Worm (Caenorhabditis elegans): ENCODE measurements around the gene srh-33.

Gene srh-33

DNA sequence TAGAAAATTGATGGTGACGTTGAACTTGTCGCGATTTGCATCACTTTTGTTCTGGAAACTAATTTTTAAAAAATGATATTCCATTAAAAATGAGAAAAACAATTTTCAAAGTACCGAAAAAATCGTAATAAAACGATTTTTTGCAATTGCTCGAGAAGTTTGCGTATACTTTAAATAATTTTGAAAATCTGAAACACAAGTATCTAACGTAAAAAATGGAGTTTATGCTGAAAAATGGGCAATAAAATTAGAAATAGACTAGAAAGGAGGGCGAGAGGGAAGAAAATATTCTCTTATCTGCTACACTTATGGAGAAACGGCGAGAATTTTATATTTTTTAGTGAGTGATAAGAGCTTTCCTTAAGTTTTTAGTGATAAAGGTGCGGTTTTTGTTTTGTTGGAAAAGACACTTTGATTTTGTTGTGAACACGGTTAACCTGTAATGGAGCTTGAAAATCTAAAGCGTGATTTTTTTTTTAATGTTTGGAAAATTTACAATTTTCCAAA is 40.2 kb upstream of the srh-33 start, which contains the start of gene nhr-130:
Gene nhr-130, minus strand, starts transcription at position 51 of the 507 bp plus-strand sequence.
- TF ChIP-seq sma-9 (GFP tag; optimal IDR thresholded peaks at IDR 0.05) (peak; percentile 35), sma-9 (tag; optimal IDR thresholded peaks at IDR 0.05) (no peak), sem-4 (tag; optimal IDR thresholded peaks at IDR 0.05) (no peak), gmeb-1 (tag; optimal IDR thresholded peaks at IDR 0.05) (peak; percentile 23), fos-1 (tag; optimal IDR thresholded peaks at IDR 0.05) (peak; percentile 62), mdl-1 (tag; optimal IDR thresholded peaks at IDR 0.05) (no peak)

ce11 chrV:482860-483259 is 39.8 kb upstream of the srh-33 start:
- TF ChIP-seq nhr-12 (tag; optimal IDR thresholded peaks at IDR 0.05) (no peak), alr-1 (tag; optimal IDR thresholded peaks at IDR 0.05) (no peak), aly-2 (tag; optimal IDR thresholded peaks at IDR 0.05) (no peak), zag-1 (tag; optimal IDR thresholded peaks at IDR 0.05) (no peak), unc-62 (GFP tag; optimal IDR thresholded peaks at IDR 0.05) (no peak), nhr-129 (tag; optimal IDR thresholded peaks at IDR 0.05) (no peak), lsy-2 (tag; optimal IDR thresholded peaks at IDR 0.05) (no peak), sma-3 (GFP tag; optimal IDR thresholded peaks at IDR 0.05) (no peak), nhr-237 (tag; optimal IDR thresholded peaks at IDR 0.05) (no peak), nhr-77 (tag; optimal IDR thresholded peaks at IDR 0.05) (no peak), nhr-21 (tag; optimal IDR thresholded peaks at IDR 0.05) (no peak), nhr-25 (tag; optimal IDR thresholded peaks at IDR 0.05) (no peak), unc-55 (GFP tag; optimal IDR thresholded peaks at IDR 0.05) (no peak), crh-2 (tag; optimal IDR thresholded peaks at IDR 0.05) (no peak)

DNA sequence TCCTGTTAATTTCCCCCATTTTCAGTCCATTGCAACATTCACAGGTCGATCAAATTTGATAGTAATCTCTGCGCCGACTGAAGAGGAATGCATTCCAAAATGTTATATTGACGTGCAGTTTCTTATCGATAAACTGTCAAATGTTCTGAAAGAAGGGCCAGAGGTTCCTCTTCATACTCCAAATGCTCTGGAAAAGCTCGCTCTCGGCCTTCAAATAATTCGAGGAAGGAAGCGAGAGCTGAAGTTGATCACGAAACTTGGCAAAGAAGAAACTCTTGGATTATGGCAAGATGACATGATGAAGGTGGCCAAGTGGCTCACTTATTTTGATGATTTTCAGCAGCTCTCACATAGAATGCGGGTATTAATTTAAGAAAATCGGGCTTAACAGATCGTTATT is 36.0 kb upstream of the srh-33 start:
- no peak for TF ChIP-seq C34F6.9 (tag; optimal IDR thresholded peaks at IDR 0.05)
- TF ChIP-seq egl-27 (tag; optimal IDR thresholded peaks at IDR 0.05): no peak
- TF ChIP-seq lsy-2 (tag; optimal IDR thresholded peaks at IDR 0.05): no peak
- no peak for TF ChIP-seq ZK546.5 (tag; optimal IDR thresholded peaks at IDR 0.05)
- TF ChIP-seq skn-1 (tag; optimal IDR thresholded peaks at IDR 0.05): no peak

DNA sequence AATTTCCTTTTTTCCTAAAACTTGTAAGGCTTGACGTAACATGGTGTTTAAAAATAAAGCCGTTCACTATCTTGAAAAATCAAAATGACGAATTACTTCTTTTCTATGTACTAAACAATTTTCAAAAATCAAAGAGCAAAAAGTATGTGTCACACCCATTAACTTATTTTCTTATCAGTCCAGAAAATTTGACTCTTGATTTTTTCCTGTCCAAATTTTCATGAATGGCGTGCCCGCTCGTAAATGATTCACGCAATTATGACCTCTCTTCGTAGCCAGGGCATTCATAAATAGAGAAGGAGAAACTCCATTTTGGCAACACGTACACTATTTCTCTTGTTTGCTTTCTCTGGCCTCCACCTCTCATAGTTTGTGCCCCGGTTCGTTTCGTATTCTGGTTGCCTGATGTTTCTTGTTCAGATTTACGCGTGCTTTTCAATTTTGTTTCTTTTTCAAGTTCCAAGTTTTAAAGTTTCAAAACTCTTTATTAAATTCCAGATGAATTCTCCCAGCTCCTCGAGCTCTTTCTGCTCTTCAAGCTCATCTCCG is 34.6 kb upstream of the srh-33 start, which contains the start of gene nhr-55:
Gene nhr-55, plus strand, starts transcription at position 499 of the 549 bp plus-strand sequence.
- no peak for TF ChIP-seq ztf-1 (GFP tag; conservative IDR thresholded peaks at IDR 0.05)
- TF ChIP-seq fos-1 (tag; optimal IDR thresholded peaks at IDR 0.05): peak; percentile 93
- TF ChIP-seq ZK546.5 (tag; optimal IDR thresholded peaks at IDR 0.05): no peak
- no peak for TF ChIP-seq peb-1 (tag; optimal IDR thresholded peaks at IDR 0.05)
- TF ChIP-seq R02D3.7 (tag; optimal IDR thresholded peaks at IDR 0.05): no peak
- no peak for TF ChIP-seq nhr-6 (tag; optimal IDR thresholded peaks at IDR 0.05)
- TF ChIP-seq sma-9 (GFP tag; optimal IDR thresholded peaks at IDR 0.05): peak; percentile 53
- no peak for TF ChIP-seq sma-9 (tag; optimal IDR thresholded peaks at IDR 0.05)
- TF ChIP-seq lsy-2 (tag; optimal IDR thresholded peaks at IDR 0.05): no peak
- no peak for TF ChIP-seq mab-5 (tag; optimal IDR thresholded peaks at IDR 0.05)
- no peak for TF ChIP-seq egl-27 (tag; optimal IDR thresholded peaks at IDR 0.05)
- no peak for TF ChIP-seq nhr-10 (tag; optimal IDR thresholded peaks at IDR 0.05)
- no peak for TF ChIP-seq skn-1 (tag; optimal IDR thresholded peaks at IDR 0.05)
- no peak for TF ChIP-seq unc-55 (GFP tag; optimal IDR thresholded peaks at IDR 0.05)
- no peak for TF ChIP-seq snpc-4 (tag; optimal IDR thresholded peaks at IDR 0.05)
- TF ChIP-seq crh-2 (tag; optimal IDR thresholded peaks at IDR 0.05): peak; percentile 44
- TF ChIP-seq elt-3 (tag; optimal IDR thresholded peaks at IDR 0.05): no peak
- TF ChIP-seq zag-1 (tag; optimal IDR thresholded peaks at IDR 0.05): no peak
- TF ChIP-seq nhr-12 (tag; optimal IDR thresholded peaks at IDR 0.05): no peak
- TF ChIP-seq Y55F3AM.14 (GFP tag; optimal IDR thresholded peaks at IDR 0.05): no peak
- no peak for TF ChIP-seq nhr-237 (tag; optimal IDR thresholded peaks at IDR 0.05)
- TF ChIP-seq ztf-4 (tag; optimal IDR thresholded peaks at IDR 0.05): no peak
- no peak for TF ChIP-seq sem-4 (tag; optimal IDR thresholded peaks at IDR 0.05)
- no peak for TF ChIP-seq nhr-77 (tag; optimal IDR thresholded peaks at IDR 0.05)

- TF ChIP-seq nhr-237 (tag; optimal IDR thresholded peaks at IDR 0.05): no peak
- TF ChIP-seq gmeb-1 (tag; optimal IDR thresholded peaks at IDR 0.05): no peak
- TF ChIP-seq elt-1 (tag; optimal IDR thresholded peaks at IDR 0.05): no peak
- TF ChIP-seq sma-9 (GFP tag; optimal IDR thresholded peaks at IDR 0.05): peak; percentile 43
- no peak for TF ChIP-seq sma-9 (tag; optimal IDR thresholded peaks at IDR 0.05)
- TF ChIP-seq ztf-4 (tag; optimal IDR thresholded peaks at IDR 0.05): no peak
- TF ChIP-seq zag-1 (tag; optimal IDR thresholded peaks at IDR 0.05): no peak
- TF ChIP-seq fos-1 (tag; optimal IDR thresholded peaks at IDR 0.05): peak; percentile 79
- no peak for TF ChIP-seq elt-3 (tag; optimal IDR thresholded peaks at IDR 0.05)
- no peak for TF ChIP-seq nhr-6 (tag; optimal IDR thresholded peaks at IDR 0.05)
- TF ChIP-seq ZK546.5 (tag; optimal IDR thresholded peaks at IDR 0.05): no peak
- TF ChIP-seq lin-13 (GFP tag; optimal IDR thresholded peaks at IDR 0.05): no peak
- TF ChIP-seq crh-2 (tag; optimal IDR thresholded peaks at IDR 0.05): peak; percentile 26
- no peak for TF ChIP-seq nhr-11 (tag; optimal IDR thresholded peaks at IDR 0.05)
- TF ChIP-seq unc-62 (GFP tag; optimal IDR thresholded peaks at IDR 0.05): no peak
Observed at ce11 chrV:474516-474915, 31.4 kb upstream of the srh-33 start, which contains the start of gene nhr-99. TSS of gene nhr-99 (plus strand) at chrV:474778.
